Worm (Caenorhabditis elegans) whole organism, L4/young adult: ENCODE measurements around the gene mrps-9.

Experiments
- dao-5 ChIP-seq: sonication (generic microtip); optimal IDR thresholded peaks from 2 replicates; lab custom pipeline; 2016; ENCODE audit warnings: missing genotype, missing genetic modification characterization, moderate library complexity, missing compliant biosample characterization
- him-1 ChIP-seq: sonication (generic microtip); optimal IDR thresholded peaks from 2 replicates; lab custom pipeline; 2016; ENCODE audit warnings: missing genotype, missing genetic modification reagents, missing genetic modification characterization, missing compliant biosample characterization

DNA sequence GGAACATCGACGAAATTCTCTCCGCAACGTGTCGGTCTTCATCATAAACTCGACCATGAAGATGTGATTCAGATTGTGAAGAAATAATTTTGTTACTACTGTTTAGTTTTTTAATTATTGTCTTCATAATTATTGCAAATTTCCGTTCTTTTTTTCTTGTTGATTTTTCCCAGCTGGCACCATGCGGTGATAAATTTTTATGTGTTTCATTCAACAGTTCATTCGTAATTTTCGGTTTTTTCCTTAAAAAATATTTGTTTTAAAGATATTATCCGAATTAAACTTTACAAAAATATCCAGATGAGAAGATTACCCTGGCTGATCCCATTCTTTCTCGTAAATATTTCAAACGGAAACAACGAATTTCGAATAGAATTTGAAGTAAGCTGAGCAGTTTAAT, 18.8 kb upstream of the mrps-9 start, which contains the start of gene C02F5.13:
- TF ChIP-seq him-1 = no peak
- no peak for TF ChIP-seq dao-5 (tag; lab: Kevin White, UChicago)
